In the genomic region with DNA sequence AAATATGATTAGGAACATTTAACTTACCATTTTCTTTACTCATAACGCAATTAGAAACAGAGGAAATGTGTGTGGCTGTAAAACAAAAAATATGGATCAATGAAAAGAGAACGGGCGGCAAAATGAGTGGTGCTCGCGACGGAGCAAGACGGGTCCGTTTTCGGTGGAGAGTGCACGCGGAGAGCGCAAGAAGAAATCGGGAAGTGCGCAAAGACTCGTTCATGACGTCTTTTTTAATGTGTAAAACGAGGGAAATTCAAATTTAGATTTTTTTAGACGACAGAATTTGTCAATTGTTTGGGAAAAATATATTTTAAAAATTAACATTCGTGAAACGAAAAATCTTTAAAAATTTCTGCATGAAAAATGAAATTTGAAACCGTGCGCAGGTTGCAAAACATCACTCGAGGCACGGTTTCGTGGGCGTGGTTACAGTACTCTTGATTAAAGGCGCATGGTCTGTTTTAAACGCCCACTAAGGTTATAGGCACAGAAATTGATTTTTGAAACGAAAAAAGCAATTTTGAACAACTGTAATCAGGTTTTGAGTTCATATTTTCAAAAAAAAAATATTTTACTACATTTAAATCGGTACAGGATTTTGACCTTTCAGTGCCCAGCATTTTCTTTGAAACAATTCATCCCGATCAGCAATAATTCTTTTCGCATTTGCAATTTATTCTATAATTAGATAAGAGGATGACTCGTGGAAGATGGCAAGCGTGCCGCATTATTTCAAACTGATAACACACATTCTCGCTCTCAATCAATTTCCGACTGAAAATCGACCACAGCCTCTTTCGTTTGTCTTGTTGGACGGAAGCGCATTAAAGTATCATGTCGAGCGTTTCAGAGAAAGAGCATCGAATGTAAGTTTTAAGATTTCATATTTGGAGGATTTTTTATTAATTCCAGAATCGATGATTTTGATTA, we compare ENCODE assay signal across 5 worm cellular contexts.
TF ChIP-seq lines count a peak whose summit lies in the region.

szy-20 (minus strand) TSS at position 83 of the 933 bp plus-strand sequence.
C18E9.5 (plus strand) TSS at position 730 of the 933 bp plus-strand sequence.

TF ChIP-seq in whole organism, L1 larva, 84 proteins besides CTCF, POLR2A, EP300 and RAD21 (continues in another document):
- peak; percentile 78 for TF ChIP-seq snpc-4 (tag; optimal IDR thresholded peaks at IDR 0.05; lab: Kevin White, UChicago)
- TF ChIP-seq swsn-7 (tag; optimal IDR thresholded peaks at IDR 0.05; lab: Kevin White, UChicago), result peak; percentile 90
- no peak for TF ChIP-seq unc-62 (GFP tag; optimal IDR thresholded peaks at IDR 0.05; lab: Kevin White, UChicago)
- peak; percentile 73 for TF ChIP-seq C16A3.4 (tag; optimal IDR thresholded peaks at IDR 0.05; lab: Kevin White, UChicago)
- peak; percentile 21 for TF ChIP-seq zag-1 (tag; optimal IDR thresholded peaks at IDR 0.05; lab: Kevin White, UChicago)
- TF ChIP-seq lin-14 (GFP tag; optimal IDR thresholded peaks at IDR 0.05; lab: Kevin White, UChicago), result peak; percentile 90
- peak; percentile 17 for TF ChIP-seq unc-130 (tag; optimal IDR thresholded peaks at IDR 0.05; lab: Kevin White, UChicago)
- no peak for TF ChIP-seq tlp-1 (tag; optimal IDR thresholded peaks at IDR 0.05; lab: Kevin White, UChicago)
- peak; percentile 80 for TF ChIP-seq fkh-8 (tag; optimal IDR thresholded peaks at IDR 0.05; lab: Kevin White, UChicago)
- peak; percentile 22 for TF ChIP-seq sox-4 (tag; optimal IDR thresholded peaks at IDR 0.05; lab: Kevin White, UChicago)
- TF ChIP-seq unc-98 (GFP tag; IDR thresholded peaks at IDR 0.05; lab: Robert Waterston, UW), result no peak
- TF ChIP-seq mep-1 (tag; optimal IDR thresholded peaks at IDR 0.05; lab: Kevin White, UChicago), result peak; percentile 90
- peak; percentile 98 for TF ChIP-seq lin-35 (GFP tag; optimal IDR thresholded peaks at IDR 0.05; lab: Kevin White, UChicago)
- TF ChIP-seq fkh-10 (GFP tag; optimal IDR thresholded peaks at IDR 0.05; lab: Kevin White, UChicago), result peak; percentile 46
- peak; percentile 54 for TF ChIP-seq zip-4 (GFP tag; optimal IDR thresholded peaks at IDR 0.05; lab: Kevin White, UChicago)
- TF ChIP-seq pqm-1 (tag; optimal IDR thresholded peaks at IDR 0.05; lab: Kevin White, UChicago), result no peak

TF ChIP-seq in whole organism, L3 larva, 47 proteins besides CTCF, POLR2A, EP300 and RAD21 (continues in another document):
- TF ChIP-seq lin-39 (tag; optimal IDR thresholded peaks at IDR 0.05; lab: Kevin White, UChicago) (peak; percentile 70), nhr-12 (tag; optimal IDR thresholded peaks at IDR 0.05; lab: Kevin White, UChicago) (no peak), elt-1 (tag; optimal IDR thresholded peaks at IDR 0.05; lab: Kevin White, UChicago) (peak; percentile 31), zag-1 (tag; optimal IDR thresholded peaks at IDR 0.05; lab: Kevin White, UChicago) (no peak), nfya-1 (tag; optimal IDR thresholded peaks at IDR 0.05; lab: Kevin White, UChicago; ENCODE audit: insufficient read depth) (peak; percentile 84), fos-1 (tag; optimal IDR thresholded peaks at IDR 0.05; lab: Kevin White, UChicago) (no peak), nhr-67 (tag; optimal IDR thresholded peaks at IDR 0.05; lab: Kevin White, UChicago) (no peak), egl-5 (tag; optimal IDR thresholded peaks at IDR 0.05; lab: Kevin White, UChicago) (peak; percentile 20), ama-1 (optimal IDR thresholded peaks at IDR 0.05; lab: Kevin White, UChicago) (peak; percentile 49), unc-39 (tag; optimal IDR thresholded peaks at IDR 0.05; lab: Kevin White, UChicago) (no peak), nhr-76 (tag; optimal IDR thresholded peaks at IDR 0.05; lab: Kevin White, UChicago) (no peak), ceh-9 (tag; optimal IDR thresholded peaks at IDR 0.05; lab: Kevin White, UChicago) (no peak), egl-27 (tag; optimal IDR thresholded peaks at IDR 0.05; lab: Kevin White, UChicago) (no peak), pqm-1 (tag; optimal IDR thresholded peaks at IDR 0.05; lab: Kevin White, UChicago) (peak; percentile 72), lin-15B (tag; optimal IDR thresholded peaks at IDR 0.05; lab: Kevin White, UChicago) (peak; percentile 81), sea-2 (GFP tag; optimal IDR thresholded peaks at IDR 0.05; lab: Kevin White, UChicago) (no peak), hmg-11 (tag; optimal IDR thresholded peaks at IDR 0.05; lab: Kevin White, UChicago) (peak; percentile 69)

TF ChIP-seq in whole organism, early embryonic, 17 proteins besides CTCF, POLR2A, EP300 and RAD21:
- TF ChIP-seq tbx-11 (GFP tag; IDR thresholded peaks at IDR 0.05; lab: Robert Waterston, UW) (no peak), hmg-4 (GFP tag; optimal IDR thresholded peaks at IDR 0.05; lab: Kevin White, UChicago) (peak; percentile 67), tbx-37 (GFP tag; conservative IDR thresholded peaks at IDR 0.05; lab: Robert Waterston, UW) (0 out of 2 replicates have a peak, but pooled peaks have one; percentile 22), F13C5.2 (tag; optimal IDR thresholded peaks at IDR 0.05; lab: Kevin White, UChicago) (peak; percentile 82), hmbx-1 (tag; optimal IDR thresholded peaks at IDR 0.05; lab: Kevin White, UChicago) (no peak)

TF ChIP-seq in whole organism, midembryonic, 9 proteins besides CTCF, POLR2A, EP300 and RAD21:
- TF ChIP-seq cog-1 (tag; optimal IDR thresholded peaks at IDR 0.05; lab: Kevin White, UChicago) (peak; percentile 40), ztf-23 (GFP tag; IDR thresholded peaks at IDR 0.05; lab: Robert Waterston, UW) (no peak)

TF ChIP-seq in whole organism, young adult, 124 proteins besides CTCF, POLR2A, EP300 and RAD21 (continues in another document):
- TF ChIP-seq pha-4 (tag; optimal IDR thresholded peaks at IDR 0.05; lab: Kevin White, UChicago), result no peak
- TF ChIP-seq fkh-3 (tag; optimal IDR thresholded peaks at IDR 0.05; lab: Kevin White, UChicago), result no peak
- TF ChIP-seq nhr-80 (tag; optimal IDR thresholded peaks at IDR 0.05; lab: Kevin White, UChicago), result peak; percentile 72
- TF ChIP-seq ets-4 (GFP tag; optimal IDR thresholded peaks at IDR 0.05; lab: Kevin White, UChicago), result no peak
- no peak for TF ChIP-seq ztf-26 (tag; optimal IDR thresholded peaks at IDR 0.05; lab: Kevin White, UChicago)
- TF ChIP-seq ztf-22 (GFP tag; optimal IDR thresholded peaks at IDR 0.05; lab: Kevin White, UChicago), result no peak
- 0 out of 2 replicates have a peak, but pooled peaks have one; percentile 49 for TF ChIP-seq nfyb-1 (GFP tag; IDR thresholded peaks at IDR 0.05; lab: Robert Waterston, UW)
- TF ChIP-seq lin-54 (GFP tag; optimal IDR thresholded peaks at IDR 0.05; lab: Kevin White, UChicago), result peak; percentile 93
- no peak; the same call in 1 of the 2 replicates for TF ChIP-seq lir-1 (GFP tag; conservative IDR thresholded peaks at IDR 0.05; lab: Robert Waterston, UW)
- no peak for TF ChIP-seq ceh-27 (GFP tag; optimal IDR thresholded peaks at IDR 0.05; lab: Kevin White, UChicago)
- TF ChIP-seq T07F8.4 (tag; optimal IDR thresholded peaks at IDR 0.05; lab: Kevin White, UChicago), result no peak
- TF ChIP-seq atf-7 (tag; optimal IDR thresholded peaks at IDR 0.05; lab: Kevin White, UChicago), result no peak
- no peak for TF ChIP-seq snpc-4 (GFP tag; optimal IDR thresholded peaks at IDR 0.05; lab: Kevin White, UChicago)
- TF ChIP-seq snpc-4 (tag; optimal IDR thresholded peaks at IDR 0.05; lab: Kevin White, UChicago), result peak in 1 of 4 experiments; percentile 35
- TF ChIP-seq hmg-1.2 (GFP tag; IDR thresholded peaks at IDR 0.05; lab: Robert Waterston, UW), result peak; percentile 47
- TF ChIP-seq Y79H2A.3 (GFP tag; conservative IDR thresholded peaks at IDR 0.05; lab: Robert Waterston, UW), result no peak
- peak in 1 of 2 experiments; percentile 23 for TF ChIP-seq let-607 (tag; optimal IDR thresholded peaks at IDR 0.05; lab: Kevin White, UChicago)
- TF ChIP-seq snpc-1.3 (tag; optimal IDR thresholded peaks at IDR 0.05; lab: Kevin White, UChicago; ENCODE audit: insufficient read depth), result peak; percentile 61
- no peak for TF ChIP-seq egrh-3 (GFP tag; IDR thresholded peaks at IDR 0.05; lab: Robert Waterston, UW)
- TF ChIP-seq let-526 (GFP tag; IDR thresholded peaks at IDR 0.05; lab: Robert Waterston, UW), result no peak
- no peak for TF ChIP-seq F57A8.1 (GFP tag; optimal IDR thresholded peaks at IDR 0.05; lab: Kevin White, UChicago)
- TF ChIP-seq lin-26 (GFP tag; IDR thresholded peaks at IDR 0.05; lab: Robert Waterston, UW), result no peak
- TF ChIP-seq B0261.1 (tag; optimal IDR thresholded peaks at IDR 0.05; lab: Kevin White, UChicago), result no peak
- TF ChIP-seq T26A5.8 (tag; optimal IDR thresholded peaks at IDR 0.05; lab: Kevin White, UChicago), result no peak
- TF ChIP-seq F39B2.1 (GFP tag; IDR thresholded peaks at IDR 0.05; lab: Robert Waterston, UW), result no peak
- peak; percentile 81 for TF ChIP-seq mcd-1 (GFP tag; IDR thresholded peaks at IDR 0.05; lab: Robert Waterston, UW)
- no peak for TF ChIP-seq egl-44 (GFP tag; IDR thresholded peaks at IDR 0.05; lab: Robert Waterston, UW)
- peak; percentile 44 for TF ChIP-seq ZK185.1 (tag; optimal IDR thresholded peaks at IDR 0.05; lab: Kevin White, UChicago; ENCODE audit: poor library complexity, severe bottlenecking)
- no peak for TF ChIP-seq F23B12.7 (tag; optimal IDR thresholded peaks at IDR 0.05; lab: Kevin White, UChicago; ENCODE audit: insufficient read depth)
- no peak for TF ChIP-seq bed-2 (GFP tag; IDR thresholded peaks at IDR 0.05; lab: Robert Waterston, UW)
- TF ChIP-seq sea-2 (GFP tag; IDR thresholded peaks at IDR 0.05; lab: Robert Waterston, UW), result no peak
- TF ChIP-seq rcor-1 (GFP tag; IDR thresholded peaks at IDR 0.05; lab: Robert Waterston, UW), result no peak
- peak; percentile 33; the same call in 1 of the 2 replicates for TF ChIP-seq ztf-28 (GFP tag; IDR thresholded peaks at IDR 0.05; lab: Robert Waterston, UW)
- no peak for TF ChIP-seq ekl-4 (GFP tag; IDR thresholded peaks at IDR 0.05; lab: Robert Waterston, UW)
- no peak for TF ChIP-seq mes-4 (tag; optimal IDR thresholded peaks at IDR 0.05; lab: Kevin White, UChicago)
- 0 out of 2 replicates have a peak, but pooled peaks have one; percentile 33 for TF ChIP-seq Y95B8A.8 (GFP tag; IDR thresholded peaks at IDR 0.05; lab: Robert Waterston, UW)
- TF ChIP-seq K11D2.4 (GFP tag; IDR thresholded peaks at IDR 0.05; lab: Robert Waterston, UW), result peak; percentile 64; the same call in 1 of the 2 replicates
- TF ChIP-seq hmg-20 (GFP tag; IDR thresholded peaks at IDR 0.05; lab: Robert Waterston, UW), result peak; percentile 43; the same call in 1 of the 2 replicates
- TF ChIP-seq pbrm-1 (GFP tag; IDR thresholded peaks at IDR 0.05; lab: Robert Waterston, UW), result 0 out of 2 replicates have a peak, but pooled peaks have one; percentile 53
- TF ChIP-seq die-1 (tag; optimal IDR thresholded peaks at IDR 0.05; lab: Kevin White, UChicago), result no peak
- no peak for TF ChIP-seq tlf-1 (GFP tag; optimal IDR thresholded peaks at IDR 0.05; lab: Kevin White, UChicago)
- TF ChIP-seq hlh-26 (GFP tag; conservative IDR thresholded peaks at IDR 0.05; lab: Robert Waterston, UW), result no peak

Comparison
In these comparisons a context has a peak if more than half of its experiments do, and no peak if none do; other contexts are left out.
1. Of the 8 proteins assayed by ChIP-seq in both whole organism, young adult and whole organism, L1 larva: peak only in whole organism, young adult: none; only in whole organism, L1 larva: nhr-90; in both: dpl-1, efl-1, lin-35 and unc-130; in neither: 2; mixed calls (peak in some experiments, not most) for 1.